Worm (Caenorhabditis elegans) whole organism, L1 larva: ENCODE measurements around the gene arrd-25.
A peak's percentile ranks its signal among the peaks of the same experiment; 100 is the strongest.

Experiments used
- C34B4.2 ChIP-seq: sonication (generic microtip); optimal IDR thresholded peaks from 2 replicates; lab custom pipeline; 2017; ENCODE audit warnings: mild to moderate bottlenecking, missing genetic modification characterization, missing compliant biosample characterization
- Y116A8C.19 ChIP-seq: sonication (generic microtip); optimal IDR thresholded peaks from 2 replicates; lab custom pipeline; 2016; ENCODE audit warnings: missing compliant biosample characterization, missing genetic modification characterization, borderline replicate concordance
- alr-1 ChIP-seq: fragments of 200-800 bp; sonication (Bioruptor generic); optimal IDR thresholded peaks from 2 replicates; lab custom pipeline; 2018; ENCODE audit warnings: borderline replicate concordance, mild to moderate bottlenecking, missing genetic modification characterization, missing compliant biosample characterization
- aly-2 ChIP-seq: fragments of 150-350 bp; optimal IDR thresholded peaks from 2 replicates; lab custom pipeline; 2014; ENCODE audit warnings: missing biosample characterization, missing genetic modification characterization
- ama-1 ChIP-seq: fragments of 150-350 bp; optimal IDR thresholded peaks from 2 replicates; lab custom pipeline; 2014
- blmp-1 ChIP-seq: fragments of 150-350 bp; optimal IDR thresholded peaks from 2 replicates; lab custom pipeline; 2014; ENCODE audit warnings: missing biosample characterization, missing genetic modification characterization
- ceh-8 ChIP-seq: fragments of 200-800 bp; sonication (Bioruptor generic); optimal IDR thresholded peaks from 2 replicates; lab custom pipeline; 2018; ENCODE audit warnings: mild to moderate bottlenecking, missing genetic modification characterization, moderate library complexity, missing compliant biosample characterization
- ceh-82 ChIP-seq, 3 experiments: fragments of 150-350 bp in 1 of 3; sonication (generic microtip) in 2 of 3; optimal IDR thresholded peaks; 2 replicates each; lab custom pipeline; 2014 to 2017; ENCODE audit warnings: missing biosample characterization in 3 of 3, missing genetic modification characterization in 3 of 3
- ceh-88 ChIP-seq: fragments of 200-800 bp; sonication (Bioruptor generic); IDR thresholded peaks from 2 replicates; pipeline ENCODE4 v1.3.6; 2022; ENCODE audit warnings: missing genetic modification characterization, missing compliant biosample characterization
- dpl-1 ChIP-seq, 3 experiments: fragments of 150-350 bp in 2 of 3; sonication (generic microtip) in 1 of 3; optimal IDR thresholded peaks; 2 replicates each; lab custom pipeline; 2014 to 2017; ENCODE audit warnings: missing biosample characterization in 3 of 3, missing genetic modification characterization in 3 of 3, missing genetic modification reagents in 3 of 3
- dsc-1 ChIP-seq: sonication (generic microtip); optimal IDR thresholded peaks from 2 replicates; lab custom pipeline; 2016; ENCODE audit warnings: mild to moderate bottlenecking, missing genetic modification characterization, missing compliant biosample characterization
- efl-1 ChIP-seq, 4 experiments: fragments of 150-350 bp; optimal IDR thresholded peaks in 3 of 4; peaks in 1 of 4; 1 replicate in 1 of 4; 2 replicates in 3 of 4; lab custom pipeline; 2014; ENCODE audit warnings: missing biosample characterization in 2 of 4, missing genetic modification characterization in 2 of 4, missing genetic modification reagents in 2 of 4
- efl-3 ChIP-seq: fragments of 200-800 bp; sonication (Bioruptor generic); optimal IDR thresholded peaks from 2 replicates; lab custom pipeline; 2018; ENCODE audit warnings: mild to moderate bottlenecking, missing genetic modification characterization, missing compliant biosample characterization
- egl-13 ChIP-seq: sonication (generic microtip); optimal IDR thresholded peaks from 2 replicates; lab custom pipeline; 2016; ENCODE audit warnings: missing genotype, missing genetic modification reagents, missing genetic modification characterization, missing compliant biosample characterization
- elt-2 ChIP-seq: sonication (generic microtip); optimal IDR thresholded peaks from 2 replicates; lab custom pipeline; 2016; ENCODE audit warnings: missing genetic modification characterization, mild to moderate bottlenecking, inconsistent platforms, missing compliant biosample characterization, missing genetic modification reagents
- elt-3 ChIP-seq, 6 experiments: fragments of 150-350 bp in 1 of 6; sonication (generic microtip); optimal IDR thresholded peaks; 2 replicates each; lab custom pipeline; 2017 to 2018; ENCODE audit warnings: missing biosample characterization in 6 of 6, missing genetic modification characterization in 6 of 6, inconsistent platforms in 1 of 6
- grh-1 ChIP-seq: fragments of 200-800 bp; sonication (Bioruptor generic); IDR thresholded peaks from 2 replicates; pipeline ENCODE4 v1.3.6; 2022; ENCODE audit warnings: missing genetic modification reagents, missing genetic modification characterization, missing compliant biosample characterization
- hlh-17 ChIP-seq: fragments of 200-800 bp; sonication (Bioruptor generic); optimal IDR thresholded peaks from 2 replicates; lab custom pipeline; 2018; ENCODE audit warnings: missing genetic modification characterization, mild to moderate bottlenecking, missing compliant biosample characterization, moderate library complexity, borderline replicate concordance
- hpl-2 ChIP-seq: fragments of 150-350 bp; optimal IDR thresholded peaks from 2 replicates; lab custom pipeline; 2014; ENCODE audit warnings: missing biosample characterization, missing genetic modification reagents, missing genetic modification characterization
- isw-1 ChIP-seq: fragments of 200-800 bp; sonication (Bioruptor generic); IDR thresholded peaks from 2 replicates; pipeline ENCODE4 v1.3.6; 2022; ENCODE audit warnings: missing genetic modification characterization, missing compliant biosample characterization
- jun-1 ChIP-seq: fragments of 150-350 bp; optimal IDR thresholded peaks from 2 replicates; lab custom pipeline; 2014; ENCODE audit warnings: missing biosample characterization, missing genetic modification reagents, missing genetic modification characterization
- lin-39 ChIP-seq: fragments of 150-350 bp; optimal IDR thresholded peaks from 2 replicates; lab custom pipeline; 2014; ENCODE audit warnings: missing biosample characterization, missing genetic modification reagents, missing genetic modification characterization
- mab-9 ChIP-seq: fragments of 200-800 bp; sonication (Bioruptor generic); IDR thresholded peaks from 2 replicates; pipeline ENCODE4 v1.3.6; 2022; ENCODE audit warnings: missing genetic modification reagents, missing genetic modification characterization, missing compliant biosample characterization
- mdl-1 ChIP-seq, 2 experiments: fragments of 150-350 bp; optimal IDR thresholded peaks; 2 replicates each; lab custom pipeline; 2014 to 2017; ENCODE audit warnings: missing biosample characterization in 2 of 2, missing genetic modification characterization in 2 of 2, inconsistent platforms in 1 of 2
- mef-2 ChIP-seq: fragments of 150-350 bp; optimal IDR thresholded peaks from 2 replicates; lab custom pipeline; 2014; ENCODE audit warnings: missing biosample characterization, missing genetic modification characterization
- mep-1 ChIP-seq: fragments of 150-350 bp; optimal IDR thresholded peaks from 2 replicates; lab custom pipeline; 2014; ENCODE audit warnings: missing biosample characterization, missing genetic modification characterization
- nhr-11 ChIP-seq: fragments of 150-350 bp; optimal IDR thresholded peaks from 2 replicates; lab custom pipeline; 2014; ENCODE audit warnings: missing biosample characterization, missing genetic modification characterization
- nhr-237 ChIP-seq: fragments of 150-350 bp; optimal IDR thresholded peaks from 2 replicates; lab custom pipeline; 2014; ENCODE audit warnings: missing biosample characterization, missing genetic modification characterization
- nhr-28 ChIP-seq: fragments of 150-350 bp; optimal IDR thresholded peaks from 2 replicates; lab custom pipeline; 2014; ENCODE audit warnings: missing biosample characterization, missing genetic modification characterization
- nhr-47 ChIP-seq: sonication (generic microtip); optimal IDR thresholded peaks from 2 replicates; lab custom pipeline; 2016; ENCODE audit warnings: mild to moderate bottlenecking, missing genetic modification characterization, moderate library complexity, missing compliant biosample characterization
- nhr-71 ChIP-seq: sonication (generic microtip); optimal IDR thresholded peaks from 2 replicates; lab custom pipeline; 2016; ENCODE audit warnings: mild to moderate bottlenecking, missing genetic modification characterization, moderate library complexity, missing compliant biosample characterization
- nhr-77 ChIP-seq: fragments of 150-350 bp; optimal IDR thresholded peaks from 2 replicates; lab custom pipeline; 2014; ENCODE audit warnings: missing biosample characterization, missing genetic modification characterization
- nhr-90 ChIP-seq: sonication (generic microtip); optimal IDR thresholded peaks from 2 replicates; lab custom pipeline; 2016; ENCODE audit warnings: mild to moderate bottlenecking, missing genetic modification characterization, missing compliant biosample characterization; ENCODE audit not compliant: poor library complexity
- pag-3 ChIP-seq: sonication (generic microtip); optimal IDR thresholded peaks from 2 replicates; lab custom pipeline; 2017; ENCODE audit warnings: missing genetic modification characterization, mild to moderate bottlenecking, missing compliant biosample characterization, antibody characterized with exemption, borderline replicate concordance; ENCODE audit not compliant: insufficient read depth
- pqm-1 ChIP-seq: sonication (generic microtip); optimal IDR thresholded peaks from 3 replicates; lab custom pipeline; 2017; ENCODE audit warnings: missing biosample characterization, missing genetic modification characterization
- rnt-1 ChIP-seq: sonication (generic microtip); optimal IDR thresholded peaks from 2 replicates; lab custom pipeline; 2016; ENCODE audit warnings: mild to moderate bottlenecking, missing genetic modification characterization, moderate library complexity, missing compliant biosample characterization
- skn-1 ChIP-seq: fragments of 150-350 bp; optimal IDR thresholded peaks from 2 replicates; lab custom pipeline; 2014; ENCODE audit warnings: missing biosample characterization, missing genetic modification characterization
- snpc-4 ChIP-seq: fragments of 150-350 bp; optimal IDR thresholded peaks from 2 replicates; lab custom pipeline; 2014; ENCODE audit warnings: missing biosample characterization, missing genetic modification characterization
- sox-4 ChIP-seq: sonication (generic microtip); optimal IDR thresholded peaks from 2 replicates; lab custom pipeline; 2016; ENCODE audit warnings: missing genetic modification characterization, missing compliant biosample characterization
- sup-37 ChIP-seq: fragments of 200-800 bp; sonication (Bioruptor generic); optimal IDR thresholded peaks from 2 replicates; lab custom pipeline; 2018; ENCODE audit warnings: mild to moderate bottlenecking, missing genetic modification characterization, missing compliant biosample characterization
- swsn-7 ChIP-seq: sonication (generic microtip); optimal IDR thresholded peaks from 2 replicates; lab custom pipeline; 2016; ENCODE audit warnings: missing genetic modification characterization, missing compliant biosample characterization
- tbx-2 ChIP-seq: sonication (generic microtip); optimal IDR thresholded peaks from 2 replicates; lab custom pipeline; 2016; ENCODE audit warnings: missing genetic modification characterization, missing compliant biosample characterization
- unc-130 ChIP-seq: fragments of 150-350 bp; optimal IDR thresholded peaks from 2 replicates; lab custom pipeline; 2017; ENCODE audit warnings: missing biosample characterization, missing genetic modification characterization, inconsistent platforms
- unc-30 ChIP-seq: sonication (generic microtip); optimal IDR thresholded peaks from 2 replicates; lab custom pipeline; 2017; ENCODE audit warnings: missing biosample characterization, missing genetic modification characterization
- unc-62 ChIP-seq: fragments of 150-350 bp; optimal IDR thresholded peaks from 2 replicates; lab custom pipeline; 2014; ENCODE audit warnings: missing biosample characterization, missing genetic modification reagents, missing genetic modification characterization
- unc-86 ChIP-seq: sonication (generic microtip); optimal IDR thresholded peaks from 2 replicates; lab custom pipeline; 2016; ENCODE audit warnings: missing genetic modification characterization, missing compliant biosample characterization
- zag-1 ChIP-seq: fragments of 150-350 bp; optimal IDR thresholded peaks from 2 replicates; lab custom pipeline; 2014; ENCODE audit warnings: missing biosample characterization, missing genetic modification characterization
- ztf-11 ChIP-seq, 2 experiments: sonication (generic microtip); optimal IDR thresholded peaks; 2 replicates each; lab custom pipeline; 2016 to 2017; ENCODE audit warnings: missing genetic modification characterization in 2 of 2, missing biosample characterization in 1 of 2, missing compliant biosample characterization in 1 of 2

Gene arrd-25

ce11 chrX:13995803-13996388 is 37.7 kb upstream of the arrd-25 start, which contains the start of the genes C31E10.5 and C31E10.6 (continued):
- TF ChIP-seq nhr-90 (tag; lab: Kevin White, UChicago), result peak; percentile 53
- TF ChIP-seq ceh-88 (GFP tag; lab: Robert Waterston, UW), result no peak
- TF ChIP-seq sox-4 (tag; lab: Kevin White, UChicago), result no peak
- no peak for TF ChIP-seq jun-1
- TF ChIP-seq isw-1 (GFP tag; lab: Robert Waterston, UW), result peak; percentile 24
- peak; percentile 47 for TF ChIP-seq dsc-1 (tag; lab: Kevin White, UChicago)
- TF ChIP-seq swsn-7 (tag; lab: Kevin White, UChicago), result peak; percentile 52
- TF ChIP-seq snpc-4 (tag; lab: Kevin White, UChicago), result peak; percentile 20
- TF ChIP-seq hlh-17 (GFP tag; lab: Kevin White, UChicago), result no peak
- TF ChIP-seq ama-1 (lab: Kevin White, UChicago), result no peak
- no peak for TF ChIP-seq zag-1
- TF ChIP-seq tbx-2 (tag; lab: Kevin White, UChicago), result peak; percentile 64
- no peak for TF ChIP-seq nhr-11 (tag; lab: Kevin White, UChicago)
- no peak for TF ChIP-seq ztf-11 (tag; optimal IDR thresholded peaks at IDR 0.05; lab: Kevin White, UChicago)
- TF ChIP-seq grh-1 (GFP tag; lab: Robert Waterston, UW), result no peak
- peak; percentile 79 for TF ChIP-seq mep-1 (tag; lab: Kevin White, UChicago)
- no peak for TF ChIP-seq C34B4.2 (tag; lab: Kevin White, UChicago)
- TF ChIP-seq mab-9 (GFP tag; lab: Robert Waterston, UW), result no peak
- peak; percentile 74 for TF ChIP-seq rnt-1 (tag; lab: Kevin White, UChicago)
- TF ChIP-seq elt-3 (tag; optimal IDR thresholded peaks at IDR 0.05; lab: Kevin White, UChicago), result peak in 1 of 6 experiments; percentile 7
- no peak for TF ChIP-seq nhr-77 (tag; lab: Kevin White, UChicago)
- no peak for TF ChIP-seq ceh-8
- no peak for TF ChIP-seq alr-1 (tag; lab: Kevin White, UChicago)
- TF ChIP-seq elt-2 (tag; lab: Kevin White, UChicago), result no peak
- no peak for TF ChIP-seq nhr-237 (tag; lab: Kevin White, UChicago)
- peak; percentile 26 to 61 (median 55) for TF ChIP-seq ceh-82 (tag; optimal IDR thresholded peaks at IDR 0.05; lab: Kevin White, UChicago)
- TF ChIP-seq nhr-28 (tag; lab: Kevin White, UChicago), result no peak
- TF ChIP-seq lin-39 (tag; lab: Kevin White, UChicago), result no peak
- TF ChIP-seq hpl-2 (GFP tag; lab: Kevin White, UChicago), result no peak
- TF ChIP-seq efl-3 (GFP tag; lab: Kevin White, UChicago), result no peak
- TF ChIP-seq unc-86 (tag; lab: Kevin White, UChicago), result peak; percentile 44
- peak; percentile 72 for TF ChIP-seq nhr-47 (tag; lab: Kevin White, UChicago)
- no peak for TF ChIP-seq unc-30 (tag; lab: Kevin White, UChicago)
- TF ChIP-seq sup-37 (GFP tag; lab: Kevin White, UChicago), result no peak
- TF ChIP-seq pag-3 (tag; lab: Kevin White, UChicago), result peak; percentile 36
- peak; percentile 49 for TF ChIP-seq skn-1
- TF ChIP-seq unc-62 (GFP tag; lab: Kevin White, UChicago), result no peak
- TF ChIP-seq dpl-1 (GFP tag; optimal IDR thresholded peaks at IDR 0.05; lab: Kevin White, UChicago), result peak; percentile 33 to 39 (median 38)
- TF ChIP-seq mef-2 (tag; lab: Kevin White, UChicago), result no peak

ce11 chrX:14000198-14000748 is 33.3 kb upstream of the arrd-25 start:
- peak; percentile 2 for TF ChIP-seq nhr-71 (tag; lab: Kevin White, UChicago)
- no peak for TF ChIP-seq nhr-77 (tag; lab: Kevin White, UChicago)
- TF ChIP-seq mab-9 (GFP tag; lab: Robert Waterston, UW), result no peak
- no peak for TF ChIP-seq unc-30 (tag; lab: Kevin White, UChicago)
- no peak for TF ChIP-seq efl-1 (optimal IDR thresholded peaks at IDR 0.05; lab: Kevin White, UChicago)
- TF ChIP-seq efl-1 (GFP tag; optimal IDR thresholded peaks at IDR 0.05 in 1 of 2; lab: Kevin White, UChicago), result peak in 1 of 2 experiments; percentile 84
- no peak for TF ChIP-seq ceh-88 (GFP tag; lab: Robert Waterston, UW)
- TF ChIP-seq unc-86 (tag; lab: Kevin White, UChicago), result no peak
- peak in 1 of 2 experiments; percentile 1 for TF ChIP-seq mdl-1 (tag; optimal IDR thresholded peaks at IDR 0.05; lab: Kevin White, UChicago)
- no peak for TF ChIP-seq aly-2 (tag; lab: Kevin White, UChicago)
- no peak for TF ChIP-seq snpc-4 (tag; lab: Kevin White, UChicago)
- TF ChIP-seq efl-3 (GFP tag; lab: Kevin White, UChicago), result no peak
- no peak for TF ChIP-seq pqm-1
- TF ChIP-seq mep-1 (tag; lab: Kevin White, UChicago), result peak; percentile 34
- TF ChIP-seq elt-3 (tag; optimal IDR thresholded peaks at IDR 0.05; lab: Kevin White, UChicago), result peak in 5 of 6 experiments; percentile 4 to 66 (median 42)
- TF ChIP-seq Y116A8C.19 (tag; lab: Kevin White, UChicago), result no peak
- no peak for TF ChIP-seq nhr-28 (tag; lab: Kevin White, UChicago)
- TF ChIP-seq egl-13, result no peak
- peak; percentile 32 for TF ChIP-seq unc-130 (tag; lab: Kevin White, UChicago)
- TF ChIP-seq blmp-1, result peak; percentile 74
